Fruit fly (Drosophila melanogaster) whole organism, embryonic: ENCODE data around the gene vvl.

Experiments
- Adf1 ChIP-seq: fragments of 200-800 bp; sonication (Bioruptor generic); IDR thresholded peaks from 2 replicates; pipeline ENCODE4 v1.3.6; 2022; ENCODE audit warnings: missing biosample characterization, missing genetic modification characterization
- CG10321 ChIP-seq: fragments of 200-800 bp; sonication (Bioruptor generic); IDR thresholded peaks from 2 replicates; pipeline ENCODE4 v1.3.6; 2022; ENCODE audit warnings: missing biosample characterization, missing genetic modification characterization
- CG10543 ChIP-seq: fragments of 200-800 bp; sonication (Bioruptor generic); optimal IDR thresholded peaks from 3 replicates; lab custom pipeline; 2017; ENCODE audit warnings: missing biosample characterization, mild to moderate bottlenecking, missing genetic modification characterization, moderate library complexity
- CG11504 ChIP-seq: fragments of 200-800 bp; sonication (Bioruptor generic); optimal IDR thresholded peaks from 3 replicates; lab custom pipeline; 2019; ENCODE audit warnings: missing biosample characterization, mild to moderate bottlenecking, missing genetic modification characterization, moderate library complexity
- CG12659 ChIP-seq: fragments of 200-800 bp; sonication (Bioruptor generic); optimal IDR thresholded peaks from 3 replicates; lab custom pipeline; 2017; ENCODE audit warnings: mild to moderate bottlenecking, missing biosample characterization, missing genetic modification reagents, missing genetic modification characterization
- CG13287 ChIP-seq: fragments of 200-800 bp; sonication (Bioruptor generic); IDR thresholded peaks from 2 replicates; pipeline ENCODE4 v1.3.6; 2022; ENCODE audit warnings: missing biosample characterization, missing genetic modification characterization; ENCODE audit not compliant: partially characterized antibody
- CG13894 ChIP-seq: fragments of 200-800 bp; sonication (Bioruptor generic); optimal IDR thresholded peaks from 3 replicates; lab custom pipeline; 2018; ENCODE audit warnings: missing biosample characterization, mild to moderate bottlenecking, missing genetic modification characterization, moderate library complexity
- CG14710 ChIP-seq: fragments of 200-800 bp; sonication (Bioruptor generic); optimal IDR thresholded peaks from 3 replicates; lab custom pipeline; 2019; ENCODE audit warnings: missing biosample characterization, mild to moderate bottlenecking, missing genetic modification characterization, moderate library complexity
- CG15601 ChIP-seq: fragments of 200-800 bp; sonication (Bioruptor generic); optimal IDR thresholded peaks from 3 replicates; lab custom pipeline; 2019; ENCODE audit warnings: missing biosample characterization, mild to moderate bottlenecking, missing genetic modification characterization, moderate library complexity
- CG16813 ChIP-seq: fragments of 200-800 bp; sonication (Bioruptor generic); IDR thresholded peaks from 3 replicates; pipeline ENCODE4 v1.3.6; 2022; ENCODE audit warnings: missing biosample characterization, missing genetic modification characterization; ENCODE audit not compliant: partially characterized antibody
- CG17328 ChIP-seq: fragments of 200-800 bp; sonication (Bioruptor generic); IDR thresholded peaks from 2 replicates; pipeline ENCODE4 v1.3.6; 2022; ENCODE audit warnings: missing biosample characterization, missing genetic modification characterization
- CG17829 ChIP-seq: fragments of 200-800 bp; optimal IDR thresholded peaks from 2 replicates; lab custom pipeline; 2019; ENCODE audit warnings: missing biosample characterization, mild to moderate bottlenecking, missing genetic modification characterization, moderate library complexity
- CG18599 ChIP-seq: fragments of 200-800 bp; sonication (Bioruptor generic); optimal IDR thresholded peaks from 3 replicates; lab custom pipeline; 2017; ENCODE audit warnings: missing biosample characterization, missing genetic modification characterization, mild to moderate bottlenecking, moderate library complexity, missing genetic modification reagents
- CG2712 ChIP-seq: fragments of 200-800 bp; optimal IDR thresholded peaks from 3 replicates; lab custom pipeline; 2019; ENCODE audit warnings: missing biosample characterization, mild to moderate bottlenecking, missing genetic modification characterization, moderate library complexity
- CG32532 ChIP-seq: fragments of 200-800 bp; sonication (Bioruptor generic); IDR thresholded peaks from 2 replicates; pipeline ENCODE4 v1.3.6; 2022; ENCODE audit warnings: missing biosample characterization, missing genetic modification characterization
- CG34422 ChIP-seq: fragments of 200-800 bp; sonication (Bioruptor generic); IDR thresholded peaks from 3 replicates; pipeline ENCODE4 v1.3.6; 2022; ENCODE audit warnings: missing biosample characterization, missing genetic modification characterization
- CG6272 ChIP-seq: fragments of 200-800 bp; sonication (Bioruptor generic); IDR thresholded peaks from 2 replicates; pipeline ENCODE4 v1.3.6; 2022; ENCODE audit warnings: missing biosample characterization, missing genetic modification characterization
- CG8290 ChIP-seq, 3 experiments: fragments of 200-800 bp; sonication (Bioruptor generic); optimal IDR thresholded peaks; 2 replicates each; lab custom pipeline; 2016 to 2019; ENCODE audit warnings: missing biosample characterization in 3 of 3, missing genetic modification characterization in 3 of 3, mild to moderate bottlenecking in 2 of 3, moderate library complexity in 1 of 3
- D19A ChIP-seq: fragments of 200-800 bp; optimal IDR thresholded peaks from 3 replicates; lab custom pipeline; 2019; ENCODE audit warnings: missing biosample characterization, mild to moderate bottlenecking, missing genetic modification characterization, moderate library complexity
- Dll ChIP-seq: fragments of 200-800 bp; sonication (Bioruptor generic); IDR thresholded peaks from 4 replicates; pipeline ENCODE4 v1.3.6; 2022; ENCODE audit warnings: missing biosample characterization, missing genetic modification characterization; ENCODE audit not compliant: partially characterized antibody
- NK7.1 ChIP-seq: fragments of 200-800 bp; sonication (Bioruptor generic); optimal IDR thresholded peaks from 3 replicates; lab custom pipeline; 2016; ENCODE audit warnings: missing biosample characterization, missing genetic modification characterization
- Nf-YA ChIP-seq: fragments of 200-800 bp; sonication (Bioruptor generic); IDR thresholded peaks from 2 replicates; pipeline ENCODE4 v1.3.6; 2022; ENCODE audit warnings: missing biosample characterization, missing genetic modification characterization
- Nf-YB ChIP-seq: fragments of 200-800 bp; sonication (Bioruptor generic); optimal IDR thresholded peaks from 3 replicates; lab custom pipeline; 2019; ENCODE audit warnings: missing biosample characterization, mild to moderate bottlenecking, missing genetic modification characterization, moderate library complexity
- Stat92E ChIP-seq, 3 experiments: fragments of >200 bp in 2 of 3; fragments of 200-800 bp in 1 of 3; sonication (Bioruptor generic) in 1 of 3; optimal IDR thresholded peaks; 2 replicates each; lab custom pipeline; 2017 to 2019; ENCODE audit warnings: missing biosample characterization in 3 of 3, missing genetic modification characterization in 3 of 3, mild to moderate bottlenecking in 1 of 3, moderate library complexity in 1 of 3
- Vsx1 ChIP-seq: fragments of 200-800 bp; sonication (Bioruptor generic); optimal IDR thresholded peaks from 2 replicates; lab custom pipeline; 2017; ENCODE audit warnings: missing biosample characterization, mild to moderate bottlenecking, missing genetic modification characterization, missing genetic modification reagents
- abd-A ChIP-seq: fragments of 200-800 bp; sonication (Bioruptor generic); optimal IDR thresholded peaks from 3 replicates; lab custom pipeline; 2019; ENCODE audit warnings: missing biosample characterization, mild to moderate bottlenecking, missing genetic modification characterization, moderate library complexity
- ato ChIP-seq: fragments of 200-800 bp; sonication (Bioruptor generic); IDR thresholded peaks from 2 replicates; pipeline ENCODE4 v1.3.6; 2022; ENCODE audit warnings: missing biosample characterization, missing genetic modification characterization; ENCODE audit not compliant: partially characterized antibody
- bsh ChIP-seq, 2 experiments: fragments of 200-800 bp; sonication (Bioruptor generic); optimal IDR thresholded peaks; 2 replicates each; lab custom pipeline; 2017 to 2018; ENCODE audit warnings: mild to moderate bottlenecking in 2 of 2, missing biosample characterization in 2 of 2, missing genetic modification characterization in 2 of 2, moderate library complexity in 1 of 2
- cad ChIP-seq: fragments of >200 bp; optimal IDR thresholded peaks from 2 replicates; lab custom pipeline; 2017; ENCODE audit warnings: missing biosample characterization, missing genetic modification characterization
- chm ChIP-seq: fragments of 200-800 bp; sonication (Bioruptor generic); IDR thresholded peaks from 2 replicates; pipeline ENCODE4 v1.3.6; 2022; ENCODE audit warnings: missing biosample characterization, missing genetic modification characterization
- danr ChIP-seq: fragments of 200-800 bp; sonication (Bioruptor generic); IDR thresholded peaks from 2 replicates; pipeline ENCODE4 v1.3.6; 2022; ENCODE audit warnings: missing biosample characterization, missing genetic modification characterization
- en ChIP-seq: fragments of 200-800 bp; sonication (Bioruptor generic); optimal IDR thresholded peaks from 2 replicates; lab custom pipeline; 2016; ENCODE audit warnings: missing biosample characterization, missing genetic modification characterization
- esg ChIP-seq: fragments of 200-800 bp; sonication (Bioruptor generic); conservative IDR thresholded peaks from 2 replicates; pipeline ENCODE4 v1.3.6; 2022; ENCODE audit warnings: missing biosample characterization, missing genetic modification characterization
- gro ChIP-seq: fragments of 200-800 bp; sonication (Bioruptor generic); optimal IDR thresholded peaks from 2 replicates; lab custom pipeline; 2016; ENCODE audit warnings: missing biosample characterization, missing genetic modification characterization
- gsb-n ChIP-seq: fragments of 200-800 bp; sonication (Bioruptor generic); optimal IDR thresholded peaks from 3 replicates; lab custom pipeline; 2018; ENCODE audit warnings: missing biosample characterization, mild to moderate bottlenecking, missing genetic modification characterization
- inv ChIP-seq: fragments of 200-800 bp; sonication (Bioruptor generic); IDR thresholded peaks from 2 replicates; pipeline ENCODE4 v1.3.6; 2022; ENCODE audit warnings: missing biosample characterization, missing genetic modification characterization; ENCODE audit not compliant: partially characterized antibody
- jing ChIP-seq: fragments of 200-800 bp; sonication (Bioruptor generic); optimal IDR thresholded peaks from 2 replicates; lab custom pipeline; 2018; ENCODE audit warnings: missing biosample characterization, mild to moderate bottlenecking, missing genetic modification characterization
- kni ChIP-seq: fragments of 200-800 bp; sonication (Bioruptor generic); optimal IDR thresholded peaks from 3 replicates; lab custom pipeline; 2017; ENCODE audit warnings: mild to moderate bottlenecking, missing biosample characterization, missing genetic modification reagents, missing genetic modification characterization
- nom ChIP-seq: fragments of 200-800 bp; sonication (Bioruptor generic); optimal IDR thresholded peaks from 2 replicates; lab custom pipeline; 2017; ENCODE audit warnings: missing biosample characterization, missing genetic modification characterization, mild to moderate bottlenecking, moderate library complexity, missing genetic modification reagents
- oc ChIP-seq: fragments of 200-800 bp; sonication (Bioruptor generic); optimal IDR thresholded peaks from 2 replicates; lab custom pipeline; 2018; ENCODE audit warnings: missing biosample characterization, mild to moderate bottlenecking, missing genetic modification characterization, moderate library complexity
- otp ChIP-seq: fragments of 200-800 bp; sonication (Bioruptor generic); IDR thresholded peaks from 3 replicates; pipeline ENCODE4, ENCODE4 v1.3.6; 2022; ENCODE audit warnings: missing biosample characterization, missing genetic modification characterization
- sna ChIP-seq: fragments of 200-800 bp; sonication (Bioruptor generic); IDR thresholded peaks from 2 replicates; pipeline ENCODE4 v1.3.6; 2022; ENCODE audit warnings: missing biosample characterization, missing genetic modification characterization; ENCODE audit not compliant: partially characterized antibody
- sqz ChIP-seq: fragments of 200-800 bp; sonication (Bioruptor generic); optimal IDR thresholded peaks from 3 replicates; lab custom pipeline; 2018; ENCODE audit warnings: missing biosample characterization, mild to moderate bottlenecking, missing genetic modification characterization
- tll ChIP-seq, 2 experiments: fragments of 200-800 bp in 1 of 2; fragments of >200 bp in 1 of 2; sonication (Bioruptor generic) in 1 of 2; optimal IDR thresholded peaks; 2 replicates each; lab custom pipeline; 2017 to 2019; ENCODE audit warnings: missing biosample characterization in 2 of 2, missing genetic modification characterization in 2 of 2, mild to moderate bottlenecking in 1 of 2, moderate library complexity in 1 of 2
- vnd ChIP-seq: fragments of 200-800 bp; sonication (Bioruptor generic); IDR thresholded peaks from 3 replicates; pipeline ENCODE4 v1.3.6; 2022; ENCODE audit warnings: missing biosample characterization, missing genetic modification characterization; ENCODE audit not compliant: partially characterized antibody
- vvl ChIP-seq: fragments of 200-800 bp; sonication (Bioruptor generic); IDR thresholded peaks from 2 replicates; pipeline ENCODE4 v1.3.6; 2022; ENCODE audit warnings: missing biosample characterization, missing genetic modification characterization

vvl gene

DNA sequence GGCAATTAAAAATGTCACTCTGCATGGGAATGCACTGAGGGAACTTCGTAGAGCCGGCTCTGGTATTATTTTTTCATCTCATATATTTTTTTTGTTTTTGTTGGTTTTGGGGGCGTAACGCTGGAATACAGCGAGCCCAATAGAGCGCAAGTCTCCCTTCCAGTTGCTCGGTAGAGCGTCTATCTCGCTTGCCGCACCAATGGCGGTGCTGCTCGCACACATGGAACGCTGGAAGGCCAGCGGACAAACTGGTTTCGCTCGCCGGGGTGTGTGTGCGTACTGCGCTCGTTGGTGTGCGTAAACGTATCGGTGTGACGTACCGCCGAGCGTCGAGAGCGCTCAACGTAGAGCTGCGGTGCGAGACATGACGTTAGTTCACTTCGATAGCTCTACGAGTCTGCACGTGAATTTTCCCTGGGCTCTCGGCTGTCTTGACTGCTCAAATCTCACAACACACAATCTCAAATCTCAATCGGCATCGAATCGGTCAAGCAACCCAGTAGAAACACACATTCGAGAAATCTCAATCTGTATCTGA, at the start of gene vvl:
Gene vvl, plus strand, starts transcription at position 371 of the 538 bp plus-strand sequence.
- no peak for TF ChIP-seq CG13894 (tag; lab: Kevin White, UChicago)
- no peak for TF ChIP-seq ato (GFP tag; lab: Robert Waterston, UW)
- TF ChIP-seq Adf1 (GFP tag; lab: Robert Waterston, UW): peak; percentile 74
- TF ChIP-seq CG10543 (GFP tag; lab: Kevin White, UChicago): peak; percentile 27
- TF ChIP-seq nom (GFP tag; lab: Kevin White, UChicago): peak; percentile 29
- peak; percentile 30; the same call in 1 of the 2 replicates for TF ChIP-seq inv (GFP tag; lab: Robert Waterston, UW)
- TF ChIP-seq en: no peak
- TF ChIP-seq Vsx1: peak; percentile 27
- no peak for TF ChIP-seq D19A (tag; lab: Kevin White, UChicago)
- peak in 1 of 2 experiments; percentile 9 for TF ChIP-seq bsh (GFP tag; optimal IDR thresholded peaks at IDR 0.05; lab: Kevin White, UChicago)
- TF ChIP-seq CG18599 (GFP tag; lab: Kevin White, UChicago): peak; percentile 16
- peak; percentile 47 for TF ChIP-seq oc (tag; lab: Kevin White, UChicago)
- peak; percentile 17 for TF ChIP-seq jing (GFP tag; lab: Kevin White, UChicago)
- TF ChIP-seq NK7.1 (GFP tag; lab: Kevin White, UChicago): no peak
- peak; percentile 23 for TF ChIP-seq gsb-n (tag; lab: Kevin White, UChicago)
- TF ChIP-seq CG10321 (GFP tag; lab: Robert Waterston, UW): peak; percentile 97
- TF ChIP-seq otp: 0 out of 3 replicates have a peak, but pooled peaks have one; percentile 52
- peak; percentile 14 for TF ChIP-seq CG2712
- TF ChIP-seq CG14710 (tag; lab: Kevin White, UChicago): no peak
- TF ChIP-seq Nf-YB: peak; percentile 99
- 0 out of 2 replicates have a peak, but pooled peaks have one; percentile 7 for TF ChIP-seq CG6272 (GFP tag; lab: Robert Waterston, UW)
- TF ChIP-seq CG17829: peak; percentile 54
- peak; percentile 64 for TF ChIP-seq chm (GFP tag; lab: Robert Waterston, UW)
- peak; percentile 79 for TF ChIP-seq abd-A (tag; lab: Kevin White, UChicago)
- TF ChIP-seq CG11504 (tag; lab: Kevin White, UChicago): peak; percentile 6
- TF ChIP-seq CG12659: no peak
- peak; percentile 43; the same call in 1 of the 2 replicates for TF ChIP-seq CG17328 (GFP tag; lab: Robert Waterston, UW)
- peak in 1 of 2 experiments; percentile 6 for TF ChIP-seq tll (GFP tag; optimal IDR thresholded peaks at IDR 0.05; lab: Kevin White, UChicago)
- peak; percentile 72 for TF ChIP-seq kni
- TF ChIP-seq Dll (GFP tag; lab: Robert Waterston, UW): 0 out of 4 replicates have a peak, but pooled peaks have one; percentile 31
- peak; percentile 93 for TF ChIP-seq Nf-YA (GFP tag; lab: Robert Waterston, UW)
- TF ChIP-seq sna: peak; percentile 47; the same call in 1 of the 2 replicates
- TF ChIP-seq sqz (GFP tag; lab: Kevin White, UChicago): peak; percentile 91
- peak; percentile 16 for TF ChIP-seq CG15601
- peak in 1 of 3 experiments; percentile 63 for TF ChIP-seq Stat92E (GFP tag; optimal IDR thresholded peaks at IDR 0.05; lab: Kevin White, UChicago)
- peak; percentile 91 for TF ChIP-seq vvl (GFP tag; lab: Robert Waterston, UW)
- peak; percentile 42; the same call in 1 of the 2 replicates for TF ChIP-seq CG32532 (GFP tag; lab: Robert Waterston, UW)
- TF ChIP-seq CG8290 (GFP tag; optimal IDR thresholded peaks at IDR 0.05; lab: Kevin White, UChicago): no peak
- peak in 1 of 2 experiments; percentile 37 for TF ChIP-seq CG8290 (tag; optimal IDR thresholded peaks at IDR 0.05; lab: Kevin White, UChicago)
- no peak for TF ChIP-seq danr (GFP tag; lab: Robert Waterston, UW)
- 0 out of 3 replicates have a peak, but pooled peaks have one; percentile 39 for TF ChIP-seq vnd (GFP tag; lab: Robert Waterston, UW)
- TF ChIP-seq cad (GFP tag; lab: Kevin White, UChicago): peak; percentile 9
- 0 out of 3 replicates have a peak, but pooled peaks have one; percentile 43 for TF ChIP-seq CG34422
- peak; percentile 5 for TF ChIP-seq gro (GFP tag; lab: Kevin White, UChicago)
- no peak for TF ChIP-seq esg (GFP tag; lab: Robert Waterston, UW)
- TF ChIP-seq CG16813 (GFP tag; lab: Robert Waterston, UW): 0 out of 3 replicates have a peak, but pooled peaks have one; percentile 31
- TF ChIP-seq CG13287 (GFP tag; lab: Robert Waterston, UW): peak; percentile 45; the same call in 1 of the 2 replicates
